Fruit fly (Drosophila melanogaster) S2 (cell line): ENCODE results near the gene CG34117.

Source experiments
- CG8478 ChIP-seq: fragments of >200 bp; optimal IDR thresholded peaks from 2 replicates; lab custom pipeline; 2018
- CTCF ChIP-seq, 2 experiments: fragments of >200 bp; optimal IDR thresholded peaks; 2 replicates each; lab custom pipeline; 2018

dm6 chr3R:9417577-9418334 lies 17.9 kb upstream of the CG34117 start, which contains the start of gene ps:
- TF ChIP-seq CG8478 (lab: Kevin White, UChicago) (no peak), CTCF (optimal IDR thresholded peaks at IDR 0.05; lab: Kevin White, UChicago) (no peak)
